Worm (Caenorhabditis elegans) whole organism, young adult: ENCODE results near the gene F11F1.1.

ENCODE experiments used
- F23B12.7 ChIP-seq: sonication (generic microtip); optimal IDR thresholded peaks from 2 replicates; lab custom pipeline; 2017; ENCODE audit warnings: missing genetic modification characterization, mild to moderate bottlenecking, missing compliant biosample characterization, antibody characterized with exemption, moderate library complexity; ENCODE audit not compliant: insufficient read depth
- F33H1.4 ChIP-seq: fragments of 200-800 bp; sonication (Bioruptor generic); IDR thresholded peaks from 2 replicates; pipeline ENCODE4 v1.3.6; 2022; ENCODE audit warnings: missing genetic modification reagents, missing genetic modification characterization, missing compliant biosample characterization
- F37B4.10 ChIP-seq: fragments of 200-800 bp; sonication (Bioruptor generic); IDR thresholded peaks from 2 replicates; pipeline ENCODE4 v1.3.6; 2022; ENCODE audit warnings: missing genetic modification characterization, missing compliant biosample characterization
- F39B2.1 ChIP-seq: fragments of 200-800 bp; sonication (Bioruptor generic); IDR thresholded peaks from 2 replicates; pipeline ENCODE4 v1.3.6; 2022; ENCODE audit warnings: missing genetic modification reagents, missing genetic modification characterization, missing compliant biosample characterization
- K11D2.4 ChIP-seq: fragments of 200-800 bp; sonication (Bioruptor generic); IDR thresholded peaks from 2 replicates; pipeline ENCODE4 v1.3.6; 2022; ENCODE audit warnings: missing genetic modification reagents, missing genetic modification characterization, missing compliant biosample characterization
- Y95B8A.8 ChIP-seq: fragments of 200-800 bp; sonication (Bioruptor generic); IDR thresholded peaks from 2 replicates; pipeline ENCODE4 v1.3.6; 2022; ENCODE audit warnings: missing genetic modification reagents, missing genetic modification characterization, missing compliant biosample characterization
- aptf-2 ChIP-seq: fragments of 200-800 bp; sonication (Bioruptor generic); conservative IDR thresholded peaks from 2 replicates; pipeline ENCODE4 v1.3.6; 2022; ENCODE audit warnings: missing genetic modification reagents, missing genetic modification characterization, missing compliant biosample characterization
- aptf-3 ChIP-seq: fragments of 200-800 bp; sonication (Bioruptor generic); IDR thresholded peaks from 2 replicates; pipeline ENCODE4 v1.3.6; 2022; ENCODE audit warnings: missing genetic modification characterization, missing compliant biosample characterization
- attf-5 ChIP-seq: fragments of 200-800 bp; sonication (Bioruptor generic); optimal IDR thresholded peaks from 2 replicates; lab custom pipeline; 2018; ENCODE audit warnings: mild to moderate bottlenecking, missing genetic modification characterization, missing compliant biosample characterization
- bed-1 ChIP-seq: fragments of 200-800 bp; sonication (Bioruptor generic); IDR thresholded peaks from 2 replicates; pipeline ENCODE4 v1.3.6; 2022; ENCODE audit warnings: missing genetic modification reagents, missing genetic modification characterization, missing compliant biosample characterization
- cebp-2 ChIP-seq: fragments of 200-800 bp; sonication (Bioruptor generic); IDR thresholded peaks from 2 replicates; pipeline ENCODE4 v1.3.6; 2022; ENCODE audit warnings: missing genetic modification characterization, missing compliant biosample characterization
- ceh-79 ChIP-seq: sonication (generic microtip); optimal IDR thresholded peaks from 2 replicates; lab custom pipeline; 2017; ENCODE audit warnings: mild to moderate bottlenecking, missing genetic modification characterization, missing compliant biosample characterization
- die-1 ChIP-seq: sonication (generic microtip); optimal IDR thresholded peaks from 2 replicates; lab custom pipeline; 2016; ENCODE audit warnings: missing genotype, mild to moderate bottlenecking, missing genetic modification characterization, missing compliant biosample characterization
- dpff-1 ChIP-seq: sonication (generic microtip); optimal IDR thresholded peaks from 2 replicates; lab custom pipeline; 2017; ENCODE audit warnings: mild to moderate bottlenecking, missing genetic modification characterization, missing compliant biosample characterization
- efl-1 ChIP-seq: fragments of 150-350 bp; optimal IDR thresholded peaks from 2 replicates; lab custom pipeline; 2014; ENCODE audit warnings: missing biosample characterization, missing genetic modification reagents, missing genetic modification characterization
- egl-18 ChIP-seq: fragments of 200-800 bp; sonication (Bioruptor generic); IDR thresholded peaks from 2 replicates; pipeline ENCODE4 v1.3.6; 2022; ENCODE audit warnings: missing genetic modification reagents, missing genetic modification characterization, missing compliant biosample characterization
- egrh-3 ChIP-seq: fragments of 200-800 bp; sonication (Bioruptor generic); IDR thresholded peaks from 2 replicates; pipeline ENCODE4 v1.3.6; 2022; ENCODE audit warnings: missing genetic modification reagents, missing genetic modification characterization, missing compliant biosample characterization
- ekl-4 ChIP-seq: fragments of 200-800 bp; sonication (Bioruptor generic); IDR thresholded peaks from 2 replicates; pipeline ENCODE4 v1.3.6; 2022; ENCODE audit warnings: missing genetic modification reagents, missing genetic modification characterization, missing compliant biosample characterization
- him-1 ChIP-seq: sonication (generic microtip); optimal IDR thresholded peaks from 2 replicates; lab custom pipeline; 2016; ENCODE audit warnings: missing genotype, missing genetic modification reagents, missing genetic modification characterization, missing compliant biosample characterization
- hlh-12 ChIP-seq: sonication (generic microtip); optimal IDR thresholded peaks from 2 replicates; lab custom pipeline; 2016; ENCODE audit warnings: missing genetic modification characterization, missing compliant biosample characterization
- hmg-20 ChIP-seq: fragments of 200-800 bp; sonication (Bioruptor generic); IDR thresholded peaks from 2 replicates; pipeline ENCODE4 v1.3.6; 2022; ENCODE audit warnings: missing genetic modification reagents, missing genetic modification characterization, missing compliant biosample characterization
- hrde-1 ChIP-seq: sonication (generic microtip); optimal IDR thresholded peaks from 2 replicates; lab custom pipeline; 2016; ENCODE audit warnings: missing genetic modification characterization, mild to moderate bottlenecking, missing compliant biosample characterization, moderate library complexity, missing genotype, missing genetic modification reagents, borderline replicate concordance
- lag-1 ChIP-seq: fragments of 200-800 bp; sonication (Bioruptor generic); IDR thresholded peaks from 2 replicates; pipeline ENCODE4 v1.3.6; 2022; ENCODE audit warnings: missing genetic modification reagents, missing genetic modification characterization, missing compliant biosample characterization
- lin-26 ChIP-seq: fragments of 200-800 bp; sonication (Bioruptor generic); IDR thresholded peaks from 2 replicates; pipeline ENCODE4 v1.3.6; 2022; ENCODE audit warnings: missing genetic modification reagents, missing genetic modification characterization, missing compliant biosample characterization
- lin-40 ChIP-seq: sonication (generic microtip); optimal IDR thresholded peaks from 2 replicates; lab custom pipeline; 2016; ENCODE audit warnings: missing genetic modification characterization, mild to moderate bottlenecking, missing compliant biosample characterization, missing genotype, missing genetic modification reagents
- lir-1 ChIP-seq: fragments of 200-800 bp; sonication (Bioruptor generic); conservative IDR thresholded peaks from 2 replicates; pipeline ENCODE4 v1.3.6; 2022; ENCODE audit warnings: missing genetic modification reagents, missing genetic modification characterization, missing compliant biosample characterization
- lsl-1 ChIP-seq: fragments of 200-800 bp; sonication (Bioruptor generic); optimal IDR thresholded peaks from 2 replicates; lab custom pipeline; 2018; ENCODE audit warnings: mild to moderate bottlenecking, missing genetic modification characterization, moderate library complexity, missing compliant biosample characterization
- madf-6 ChIP-seq: fragments of 200-800 bp; sonication (Bioruptor generic); IDR thresholded peaks from 2 replicates; pipeline ENCODE4 v1.3.6; 2022; ENCODE audit warnings: missing genetic modification reagents, missing genetic modification characterization, missing compliant biosample characterization
- madf-8 ChIP-seq: fragments of 200-800 bp; sonication (Bioruptor generic); conservative IDR thresholded peaks from 2 replicates; pipeline ENCODE4 v1.3.6; 2022; ENCODE audit warnings: missing genetic modification reagents, missing genetic modification characterization, missing compliant biosample characterization
- mel-28 ChIP-seq: sonication (generic microtip); optimal IDR thresholded peaks from 2 replicates; lab custom pipeline; 2016; ENCODE audit warnings: borderline replicate concordance, mild to moderate bottlenecking, missing genetic modification characterization, missing compliant biosample characterization
- nfyb-1 ChIP-seq: fragments of 200-800 bp; sonication (Bioruptor generic); IDR thresholded peaks from 2 replicates; pipeline ENCODE4 v1.3.6; 2022; ENCODE audit warnings: missing genetic modification reagents, missing genetic modification characterization, missing compliant biosample characterization
- nhr-80 ChIP-seq: sonication (generic microtip); optimal IDR thresholded peaks from 2 replicates; lab custom pipeline; 2016; ENCODE audit warnings: missing genetic modification characterization, missing compliant biosample characterization
- nhr-90 ChIP-seq: sonication (generic microtip); optimal IDR thresholded peaks from 2 replicates; lab custom pipeline; 2016; ENCODE audit warnings: missing genotype, mild to moderate bottlenecking, missing genetic modification characterization, missing compliant biosample characterization
- pbrm-1 ChIP-seq: fragments of 200-800 bp; sonication (Bioruptor generic); IDR thresholded peaks from 2 replicates; pipeline ENCODE4 v1.3.6; 2022; ENCODE audit warnings: missing genetic modification reagents, missing genetic modification characterization, missing compliant biosample characterization
- rcor-1 ChIP-seq: fragments of 200-800 bp; sonication (Bioruptor generic); IDR thresholded peaks from 2 replicates; pipeline ENCODE4 v1.3.6; 2022; ENCODE audit warnings: missing genetic modification reagents, missing genetic modification characterization, missing compliant biosample characterization
- repo-1 ChIP-seq: sonication (generic microtip); optimal IDR thresholded peaks from 2 replicates; lab custom pipeline; 2017; ENCODE audit warnings: mild to moderate bottlenecking, missing genetic modification characterization, missing compliant biosample characterization
- sea-2 ChIP-seq: fragments of 200-800 bp; sonication (Bioruptor generic); IDR thresholded peaks from 2 replicates; pipeline ENCODE4 v1.3.6; 2022; ENCODE audit warnings: missing genetic modification characterization, missing compliant biosample characterization
- tbp1 ChIP-seq: fragments of 200-800 bp; sonication (Bioruptor generic); optimal IDR thresholded peaks from 2 replicates; lab custom pipeline; 2018; ENCODE audit warnings: mild to moderate bottlenecking, missing genetic modification characterization, missing compliant biosample characterization
- xnd-1 ChIP-seq: sonication (generic microtip); optimal IDR thresholded peaks from 2 replicates; lab custom pipeline; 2016; ENCODE audit warnings: missing genotype, missing genetic modification reagents, missing genetic modification characterization, missing compliant biosample characterization
- zfh-2 ChIP-seq: fragments of 200-800 bp; sonication (Bioruptor generic); conservative IDR thresholded peaks from 2 replicates; pipeline ENCODE4 v1.3.6; 2022; ENCODE audit warnings: missing genetic modification reagents, missing genetic modification characterization, missing compliant biosample characterization
- ztf-25 ChIP-seq: fragments of 200-800 bp; sonication (Bioruptor generic); IDR thresholded peaks from 2 replicates; pipeline ENCODE4 v1.3.6; 2022; ENCODE audit warnings: missing genetic modification reagents, missing genetic modification characterization, missing compliant biosample characterization
- ztf-3 ChIP-seq: fragments of 200-800 bp; sonication (Bioruptor generic); optimal IDR thresholded peaks from 2 replicates; lab custom pipeline; 2018; ENCODE audit warnings: mild to moderate bottlenecking, missing genetic modification characterization, missing compliant biosample characterization

Gene F11F1.1

DNA sequence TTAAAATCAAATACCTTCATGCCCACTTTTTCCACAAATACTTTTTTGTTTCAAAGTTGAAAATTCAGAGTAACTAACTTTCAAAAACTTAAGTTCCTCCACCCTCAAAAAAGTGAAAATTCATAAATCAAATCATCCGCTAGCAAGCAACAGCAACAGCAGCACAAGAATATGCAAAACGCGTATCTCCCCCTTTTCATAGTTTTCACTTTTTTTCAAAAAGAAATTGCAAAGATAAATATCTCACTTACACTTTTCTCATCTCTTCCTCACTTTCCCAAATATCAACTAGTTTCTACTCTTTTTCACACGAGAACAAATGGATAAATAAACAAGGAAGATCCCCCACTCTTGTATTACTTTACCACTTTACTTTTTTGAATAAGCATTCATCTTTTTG lies 13.7 kb upstream of the F11F1.1 start:
- TF ChIP-seq F39B2.1 (GFP tag; lab: Robert Waterston, UW) (no peak), tbp1 (GFP tag; lab: Kevin White, UChicago) (no peak), rcor-1 (no peak), lin-40 (tag; lab: Kevin White, UChicago) (no peak), him-1 (tag; lab: Kevin White, UChicago) (no peak), zfh-2 (GFP tag; lab: Robert Waterston, UW) (no peak), repo-1 (tag; lab: Kevin White, UChicago) (no peak), ztf-25 (GFP tag; lab: Robert Waterston, UW) (no peak), nfyb-1 (GFP tag; lab: Robert Waterston, UW) (no peak), bed-1 (GFP tag; lab: Robert Waterston, UW) (no peak)

DNA sequence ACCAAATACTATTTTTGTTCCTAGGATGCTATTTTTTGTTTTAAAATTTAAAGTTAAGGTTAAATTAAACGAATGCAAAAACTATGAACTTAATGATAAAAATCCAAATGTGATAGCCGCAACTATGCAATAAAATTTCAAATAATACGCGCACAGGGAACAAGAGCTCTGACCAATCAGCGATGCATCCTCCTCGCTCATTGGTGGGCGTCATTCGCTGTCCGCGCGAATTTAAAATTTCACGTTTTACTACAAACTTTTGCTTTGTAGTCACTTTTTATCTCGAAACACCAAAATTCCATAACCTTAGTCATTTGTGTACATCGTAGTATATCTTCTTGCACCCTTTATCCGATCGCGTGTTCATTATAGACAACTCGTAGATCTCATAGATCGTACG lies 12.2 kb upstream of the F11F1.1 start:
- TF ChIP-seq sea-2 (GFP tag; lab: Robert Waterston, UW), result no peak
- TF ChIP-seq die-1 (tag; lab: Kevin White, UChicago), result no peak
- TF ChIP-seq pbrm-1 (GFP tag; lab: Robert Waterston, UW), result no peak
- TF ChIP-seq hrde-1 (tag; lab: Kevin White, UChicago), result no peak
- no peak for TF ChIP-seq aptf-3
- no peak for TF ChIP-seq lir-1 (GFP tag; lab: Robert Waterston, UW)
- TF ChIP-seq xnd-1 (tag; lab: Kevin White, UChicago), result no peak
- no peak for TF ChIP-seq ztf-3
- no peak for TF ChIP-seq ekl-4 (GFP tag; lab: Robert Waterston, UW)

DNA sequence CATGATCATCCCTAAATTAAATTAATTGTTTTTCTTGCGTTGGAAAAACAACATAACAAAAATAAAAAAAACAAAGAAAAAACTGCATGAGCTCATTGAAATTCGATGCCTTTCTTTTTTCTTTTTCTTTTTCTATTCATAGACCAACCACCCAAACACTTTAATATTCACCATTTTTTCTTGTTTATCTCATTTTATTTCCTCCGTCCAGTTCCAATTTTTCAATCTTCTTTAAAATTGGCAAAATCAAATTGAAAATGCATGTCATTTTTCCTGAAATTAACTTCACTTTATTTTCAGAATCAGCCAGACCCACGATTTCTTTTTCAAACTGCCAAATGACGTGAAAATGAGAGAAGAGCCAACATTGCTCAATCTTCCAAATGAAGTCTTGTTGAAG lies 9.5 kb upstream of the F11F1.1 start, which contains the start of gene T03F6.4:
T03F6.4 (plus strand) TSS at position 301 of the 400 bp plus-strand sequence.
- TF ChIP-seq F23B12.7 (no peak), lir-1 (GFP tag; lab: Robert Waterston, UW) (no peak)

DNA sequence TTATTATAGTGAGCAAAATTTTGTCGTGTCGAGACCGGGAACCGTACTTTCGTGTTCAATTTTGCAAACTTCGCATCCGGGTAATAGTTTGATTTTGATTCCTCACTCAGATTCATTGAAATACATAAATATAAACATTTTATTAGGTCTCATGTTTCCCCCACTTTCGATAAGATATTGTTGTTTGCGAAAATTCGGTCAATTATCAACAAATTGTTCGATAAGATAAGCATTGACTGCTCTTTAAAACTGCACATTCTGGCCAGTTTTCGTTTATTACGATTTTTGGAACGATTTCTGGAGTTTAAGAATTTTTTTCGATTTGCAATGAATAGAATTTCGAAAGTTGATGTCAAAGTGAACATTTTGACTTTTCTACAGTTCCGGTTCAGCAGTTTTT lies 6.7 kb upstream of the F11F1.1 start:
- TF ChIP-seq ceh-79 (tag; lab: Kevin White, UChicago), result no peak
- no peak for TF ChIP-seq lag-1
- no peak for TF ChIP-seq hmg-20 (GFP tag; lab: Robert Waterston, UW)
- TF ChIP-seq nhr-80 (tag; lab: Kevin White, UChicago), result peak; percentile 43
- TF ChIP-seq Y95B8A.8 (GFP tag; lab: Robert Waterston, UW), result no peak
- TF ChIP-seq lsl-1, result no peak

DNA sequence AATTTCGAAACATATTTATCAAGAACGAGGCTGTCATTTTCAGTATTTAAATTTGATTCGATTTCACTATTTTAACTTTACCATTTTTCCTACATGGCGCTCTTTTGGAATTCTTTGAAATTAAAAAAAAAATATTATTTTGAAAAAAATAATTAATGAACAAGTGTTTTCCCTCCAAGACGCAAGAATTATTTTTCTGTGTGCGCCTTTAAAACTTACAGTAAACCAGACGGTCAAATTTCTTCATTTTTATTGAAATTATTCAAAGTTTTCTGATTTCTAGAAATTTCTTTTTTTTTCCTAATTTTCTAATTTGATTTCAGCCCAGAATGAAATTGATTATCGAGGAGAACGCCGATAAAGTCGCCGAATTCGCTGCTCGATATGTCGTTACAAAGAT lies 6.3 kb upstream of the F11F1.1 start, which contains the start of gene T03F6.3:
T03F6.3 (plus strand) TSS at position 318 of the 400 bp plus-strand sequence.
- 0 out of 2 replicates have a peak, but pooled peaks have one; percentile 18 for TF ChIP-seq madf-8
- no peak for TF ChIP-seq die-1 (tag; lab: Kevin White, UChicago)
- TF ChIP-seq nhr-90 (tag; lab: Kevin White, UChicago), result no peak
- TF ChIP-seq attf-5 (GFP tag; lab: Kevin White, UChicago), result no peak
- TF ChIP-seq lag-1, result no peak
- TF ChIP-seq dpff-1 (tag; lab: Kevin White, UChicago), result no peak
- peak; percentile 67 for TF ChIP-seq lsl-1
- no peak for TF ChIP-seq ztf-3
- TF ChIP-seq aptf-3, result no peak
- no peak for TF ChIP-seq F37B4.10
- TF ChIP-seq mel-28, result no peak
- no peak for TF ChIP-seq ztf-25 (GFP tag; lab: Robert Waterston, UW)
- peak; percentile 26 for TF ChIP-seq xnd-1 (tag; lab: Kevin White, UChicago)
- TF ChIP-seq egrh-3 (GFP tag; lab: Robert Waterston, UW), result no peak
- no peak for TF ChIP-seq F23B12.7
- TF ChIP-seq aptf-2 (GFP tag; lab: Robert Waterston, UW), result no peak
- no peak for TF ChIP-seq egl-18
- TF ChIP-seq Y95B8A.8 (GFP tag; lab: Robert Waterston, UW), result no peak
- TF ChIP-seq lin-26 (GFP tag; lab: Robert Waterston, UW), result no peak
- TF ChIP-seq efl-1 (GFP tag; lab: Kevin White, UChicago), result peak; percentile 34
- TF ChIP-seq K11D2.4, result no peak
- TF ChIP-seq him-1 (tag; lab: Kevin White, UChicago), result no peak
- 0 out of 2 replicates have a peak, but pooled peaks have one; percentile 47 for TF ChIP-seq madf-6 (GFP tag; lab: Robert Waterston, UW)
- TF ChIP-seq cebp-2 (GFP tag; lab: Robert Waterston, UW), result no peak
- peak; percentile 66 for TF ChIP-seq F33H1.4 (GFP tag; lab: Robert Waterston, UW)
- no peak for TF ChIP-seq hlh-12 (tag; lab: Kevin White, UChicago)
